Worm (Caenorhabditis elegans): ENCODE data around the gene mec-14.

The mec-14 gene

DNA sequence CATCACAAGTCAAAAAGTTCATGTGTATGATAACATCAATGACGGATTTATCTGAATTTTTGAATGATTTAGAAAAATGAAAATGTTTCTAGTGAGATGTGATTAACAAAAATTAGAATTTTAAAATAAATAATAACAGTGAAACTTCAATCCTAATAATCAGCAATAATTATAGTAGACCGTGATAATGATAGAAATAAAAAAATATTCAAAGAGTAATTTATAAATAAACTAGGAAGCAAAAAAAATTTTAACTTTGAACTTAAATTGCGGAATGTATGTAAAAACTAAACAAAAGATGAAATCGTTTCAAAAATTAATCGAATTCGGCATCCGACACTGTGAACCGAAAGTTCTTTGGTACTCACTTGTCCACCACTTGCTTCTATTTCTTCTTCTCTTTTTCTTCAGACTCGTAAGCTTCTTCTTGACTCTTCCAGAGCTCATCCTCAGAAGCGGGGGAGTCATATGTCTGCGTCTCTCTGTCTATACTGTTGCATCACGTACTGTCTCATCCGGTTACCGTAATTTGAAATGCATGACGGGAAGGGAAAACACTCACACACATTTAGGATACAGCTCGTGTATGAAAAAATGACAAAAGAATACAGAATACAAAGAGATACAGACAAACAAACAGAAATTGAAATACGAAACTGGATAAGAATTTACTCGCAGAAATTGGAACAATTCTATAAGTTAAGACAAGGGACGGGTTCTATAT is at the start of gene mec-14:
TSS of gene mec-14 (minus strand) at position 51 of the 724 bp plus-strand sequence.
- TF ChIP-seq daf-12 (tag; optimal IDR thresholded peaks at IDR 0.05) (no peak), lin-15B (tag; optimal IDR thresholded peaks at IDR 0.05) (no peak), ztf-11 (tag; optimal IDR thresholded peaks at IDR 0.05) (no peak)

DNA sequence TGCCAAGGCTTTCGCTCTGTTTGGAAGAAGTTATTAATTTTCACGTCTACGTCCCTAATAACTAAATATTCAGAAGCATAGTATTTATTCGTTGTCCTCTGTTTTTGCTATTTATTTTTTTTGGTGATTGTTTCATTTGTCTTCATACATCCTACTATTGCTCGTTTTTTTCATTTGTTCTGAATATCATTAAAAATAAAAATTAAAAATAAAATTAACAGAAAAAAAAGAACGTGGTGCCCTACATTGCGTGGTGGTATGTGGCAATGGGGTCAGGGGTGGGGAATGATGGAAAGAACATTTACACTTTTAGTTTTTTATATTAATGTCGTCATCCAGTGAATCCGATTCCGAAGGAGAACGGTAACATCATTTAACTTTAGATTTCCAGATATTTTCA is 48.3 kb upstream of the mec-14 start, which contains the start of gene ztf-31:
TSS of gene ztf-31 (plus strand) at position 301 of the 400 bp plus-strand sequence.
- no peak for TF ChIP-seq hmg-11 (tag; optimal IDR thresholded peaks at IDR 0.05)
- TF ChIP-seq pqm-1 (tag; optimal IDR thresholded peaks at IDR 0.05) = no peak
- no peak for TF ChIP-seq ceh-9 (tag; optimal IDR thresholded peaks at IDR 0.05)
- TF ChIP-seq nfya-1 (tag; optimal IDR thresholded peaks at IDR 0.05; ENCODE audit: insufficient read depth) = no peak
- no peak for TF ChIP-seq ztf-4 (tag; optimal IDR thresholded peaks at IDR 0.05)
- TF ChIP-seq mml-1 (tag; optimal IDR thresholded peaks at IDR 0.05) = no peak

DNA sequence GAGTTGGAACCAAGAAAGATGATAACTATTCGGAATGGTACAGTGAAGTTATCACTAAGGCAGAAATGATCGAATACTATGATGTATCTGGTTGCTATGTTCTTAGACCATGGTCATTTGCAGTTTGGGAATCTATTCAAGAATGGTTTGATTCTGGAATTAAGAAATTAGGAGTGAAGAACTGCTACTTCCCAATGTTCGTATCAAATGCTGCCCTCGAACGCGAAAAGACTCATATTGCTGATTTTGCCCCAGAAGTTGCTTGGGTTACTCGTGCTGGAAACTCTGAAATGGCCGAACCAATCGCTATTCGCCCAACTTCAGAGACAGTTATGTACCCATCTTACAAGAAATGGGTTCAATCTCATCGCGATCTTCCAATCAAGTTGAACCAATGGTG is 46.6 kb upstream of the mec-14 start:
- TF ChIP-seq lin-39 (tag; optimal IDR thresholded peaks at IDR 0.05) (no peak), unc-39 (tag; optimal IDR thresholded peaks at IDR 0.05) (no peak), fkh-10 (GFP tag; optimal IDR thresholded peaks at IDR 0.05) (no peak), ztf-11 (tag; optimal IDR thresholded peaks at IDR 0.05) (no peak), ZK546.5 (tag; optimal IDR thresholded peaks at IDR 0.05) (no peak), tbx-2 (tag; optimal IDR thresholded peaks at IDR 0.05) (no peak), elt-1 (tag; optimal IDR thresholded peaks at IDR 0.05) (no peak), egl-27 (tag; optimal IDR thresholded peaks at IDR 0.05) (no peak), jun-1 (tag; optimal IDR thresholded peaks at IDR 0.05) (no peak), ceh-9 (tag; optimal IDR thresholded peaks at IDR 0.05) (no peak), nhr-67 (tag; optimal IDR thresholded peaks at IDR 0.05) (no peak), ceh-28 (tag; optimal IDR thresholded peaks at IDR 0.05) (no peak), nhr-12 (tag; optimal IDR thresholded peaks at IDR 0.05) (no peak), fkh-2 (tag; optimal IDR thresholded peaks at IDR 0.05) (no peak), fos-1 (tag; optimal IDR thresholded peaks at IDR 0.05) (no peak), pqm-1 (tag; optimal IDR thresholded peaks at IDR 0.05) (no peak), aly-2 (tag; optimal IDR thresholded peaks at IDR 0.05) (no peak), lsy-12 (tag; optimal IDR thresholded peaks at IDR 0.05) (no peak), nhr-237 (tag; optimal IDR thresholded peaks at IDR 0.05) (no peak), nhr-11 (tag; optimal IDR thresholded peaks at IDR 0.05) (no peak)

DNA sequence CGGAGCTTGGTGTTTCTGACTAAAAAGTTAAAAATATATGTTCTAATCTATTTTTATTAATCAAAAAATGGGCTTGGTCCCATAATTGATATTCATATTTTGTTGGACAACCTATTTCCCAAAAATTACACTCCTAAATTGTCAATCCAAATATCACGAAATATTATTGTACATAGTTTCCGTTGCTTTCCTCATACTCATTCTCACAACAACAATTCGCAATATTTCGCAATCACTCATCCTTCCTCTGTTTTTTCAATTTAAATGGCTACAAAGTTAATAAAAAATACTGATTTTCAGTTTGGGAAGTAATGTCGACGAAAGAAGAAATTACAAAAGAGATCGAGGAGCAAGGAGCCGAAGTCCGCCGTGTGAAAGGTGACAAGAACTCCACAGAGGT is 45.9 kb upstream of the mec-14 start, which contains the start of gene pars-1:
TSS of gene pars-1 (plus strand) at position 301 of the 400 bp plus-strand sequence.
- no peak for TF ChIP-seq nhr-77 (tag; optimal IDR thresholded peaks at IDR 0.05)
- TF ChIP-seq ceh-28 (tag; optimal IDR thresholded peaks at IDR 0.05) = no peak
- no peak for TF ChIP-seq nhr-12 (tag; optimal IDR thresholded peaks at IDR 0.05)
- TF ChIP-seq eor-1 (tag; optimal IDR thresholded peaks at IDR 0.05) = no peak
- no peak for TF ChIP-seq zag-1 (tag; optimal IDR thresholded peaks at IDR 0.05)
- no peak for TF ChIP-seq unc-62 (GFP tag; optimal IDR thresholded peaks at IDR 0.05)
- TF ChIP-seq nhr-43 (tag; optimal IDR thresholded peaks at IDR 0.05; ENCODE audit: poor library complexity, severe bottlenecking) = no peak
- TF ChIP-seq nhr-11 (tag; optimal IDR thresholded peaks at IDR 0.05) = no peak
- no peak for TF ChIP-seq nfya-1 (tag; optimal IDR thresholded peaks at IDR 0.05; ENCODE audit: insufficient read depth)
- TF ChIP-seq ZK546.5 (tag; optimal IDR thresholded peaks at IDR 0.05) = no peak

DNA sequence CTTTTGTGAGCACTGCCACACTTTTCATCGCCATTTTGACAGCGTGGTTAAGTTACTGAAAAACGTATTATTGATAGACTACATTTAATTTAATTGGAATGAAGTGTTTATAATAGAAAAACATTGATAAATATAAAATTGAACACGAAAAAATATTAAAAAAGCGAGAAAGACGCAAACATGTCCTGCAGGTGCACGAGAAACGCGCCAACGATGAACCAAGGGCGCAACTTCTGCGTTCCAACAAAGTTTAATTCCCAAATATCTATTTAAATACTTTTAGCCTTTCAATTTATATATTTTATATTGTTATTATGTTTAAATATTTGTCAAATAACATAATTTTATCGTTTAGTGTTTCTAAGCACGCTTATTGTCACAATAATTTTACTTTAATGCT is 41.4 kb upstream of the mec-14 start, which contains the start of gene ndus-8:
TSS of gene ndus-8 (minus strand) at position 55 of the 400 bp plus-strand sequence.
- TF ChIP-seq ceh-28 (tag; optimal IDR thresholded peaks at IDR 0.05) (peak; percentile 7), pha-4 (tag; optimal IDR thresholded peaks at IDR 0.05) (peak; percentile 88), aly-2 (tag; optimal IDR thresholded peaks at IDR 0.05) (no peak), nfya-1 (tag; optimal IDR thresholded peaks at IDR 0.05; ENCODE audit: insufficient read depth) (peak; percentile 52), nhr-77 (tag; optimal IDR thresholded peaks at IDR 0.05) (no peak), snpc-4 (tag; optimal IDR thresholded peaks at IDR 0.05) (peak; percentile 90), hmg-11 (tag; optimal IDR thresholded peaks at IDR 0.05) (peak; percentile 45), nhr-28 (tag; optimal IDR thresholded peaks at IDR 0.05) (no peak), eor-1 (tag; optimal IDR thresholded peaks at IDR 0.05) (no peak), tbx-2 (tag; optimal IDR thresholded peaks at IDR 0.05) (no peak), sea-2 (GFP tag; optimal IDR thresholded peaks at IDR 0.05) (no peak), jun-1 (tag; optimal IDR thresholded peaks at IDR 0.05) (peak; percentile 25), nhr-43 (tag; optimal IDR thresholded peaks at IDR 0.05; ENCODE audit: poor library complexity, severe bottlenecking) (peak; percentile 44), elt-2 (tag; optimal IDR thresholded peaks at IDR 0.05) (peak; percentile 32), daf-12 (tag; optimal IDR thresholded peaks at IDR 0.05) (no peak), zag-1 (tag; optimal IDR thresholded peaks at IDR 0.05) (no peak), R02D3.7 (tag; optimal IDR thresholded peaks at IDR 0.05) (no peak), lin-39 (tag; optimal IDR thresholded peaks at IDR 0.05) (peak; percentile 24), lin-15B (tag; optimal IDR thresholded peaks at IDR 0.05) (peak; percentile 64), nhr-23 (tag; optimal IDR thresholded peaks at IDR 0.05) (peak; percentile 89), nhr-237 (tag; optimal IDR thresholded peaks at IDR 0.05) (no peak), skn-1 (tag; optimal IDR thresholded peaks at IDR 0.05) (no peak), egl-5 (tag; optimal IDR thresholded peaks at IDR 0.05) (peak; percentile 5), lsy-12 (tag; optimal IDR thresholded peaks at IDR 0.05) (peak; percentile 30), nhr-25 (tag; optimal IDR thresholded peaks at IDR 0.05) (peak; percentile 44), nhr-12 (tag; optimal IDR thresholded peaks at IDR 0.05) (no peak)
